Fruit fly (Drosophila melanogaster): Measurements from ENCODE around the gene PolE1.
A peak's percentile ranks its signal among the peaks of the same experiment; 100 is the strongest.

The PolE1 gene

dm6 chr3R:23312796-23313195 is 35.1 kb upstream of the PolE1 start:
- TF ChIP-seq CG6808 (GFP tag; optimal IDR thresholded peaks at IDR 0.05) (no peak), CG32006 (GFP tag; optimal IDR thresholded peaks at IDR 0.05) (no peak), Hr38 (GFP tag; optimal IDR thresholded peaks at IDR 0.05) (no peak), Lpt (GFP tag; optimal IDR thresholded peaks at IDR 0.05) (no peak), CG6792 (GFP tag; optimal IDR thresholded peaks at IDR 0.05) (no peak), CG34406 (GFP tag; optimal IDR thresholded peaks at IDR 0.05) (no peak), dac (GFP tag; optimal IDR thresholded peaks at IDR 0.05) (no peak), Gug (GFP tag; IDR thresholded peaks at IDR 0.05) (no peak), Met (GFP tag; optimal IDR thresholded peaks at IDR 0.05) (no peak), CG4318 (GFP tag; optimal IDR thresholded peaks at IDR 0.05) (no peak), CG10669 (GFP tag; optimal IDR thresholded peaks at IDR 0.05) (no peak), cyc (GFP tag; optimal IDR thresholded peaks at IDR 0.05) (no peak), esn (GFP tag; optimal IDR thresholded peaks at IDR 0.05) (no peak), fd59A (GFP tag; optimal IDR thresholded peaks at IDR 0.05) (no peak), CG15336 (GFP tag; IDR thresholded peaks at IDR 0.05) (no peak)

- TF ChIP-seq ss (GFP tag; optimal IDR thresholded peaks at IDR 0.05) (peak; percentile 69 to 82), Eip78C (GFP tag) (peak; percentile 84), lz (GFP tag; optimal IDR thresholded peaks at IDR 0.05) (no peak), Ets96B (tag; optimal IDR thresholded peaks at IDR 0.05) (peak; percentile 54), CG15336 (GFP tag; IDR thresholded peaks at IDR 0.05) (peak; percentile 56; the same call in 1 of the 2 replicates), esn (GFP tag; optimal IDR thresholded peaks at IDR 0.05) (peak; percentile 2), Met (GFP tag; optimal IDR thresholded peaks at IDR 0.05) (peak; percentile 8), CG34406 (GFP tag; optimal IDR thresholded peaks at IDR 0.05) (peak; percentile 23), Hr39 (GFP tag; optimal IDR thresholded peaks at IDR 0.05) (no peak), salr (GFP tag; optimal IDR thresholded peaks at IDR 0.05) (peak; percentile 13 to 30), acj6 (GFP tag; optimal IDR thresholded peaks at IDR 0.05) (peak; percentile 23), eg (GFP tag; IDR thresholded peaks at IDR 0.05) (peak; percentile 87), fkh (GFP tag; optimal IDR thresholded peaks at IDR 0.05) (peak; percentile 89), CG10669 (GFP tag; optimal IDR thresholded peaks at IDR 0.05) (peak; percentile 56), Sox102F (GFP tag; optimal IDR thresholded peaks at IDR 0.05) (peak; percentile 34), OdsH (GFP tag; optimal IDR thresholded peaks at IDR 0.05) (peak; percentile 19), CG3919 (GFP tag; optimal IDR thresholded peaks at IDR 0.05) (peak; percentile 76), CG3032 (tag; optimal IDR thresholded peaks at IDR 0.05) (peak; percentile 38), Ets21C (GFP tag; optimal IDR thresholded peaks at IDR 0.05) (no peak), Sox15 (GFP tag; optimal IDR thresholded peaks at IDR 0.05) (no peak), achi (GFP tag; optimal IDR thresholded peaks at IDR 0.05) (peak; percentile 25), fd85E (GFP tag; optimal IDR thresholded peaks at IDR 0.05) (peak; percentile 19), CG6854 (GFP tag; optimal IDR thresholded peaks at IDR 0.05) (peak; percentile 72), fd59A (GFP tag; optimal IDR thresholded peaks at IDR 0.05) (peak; percentile 18), svp (GFP tag) (no peak), CG10631 (GFP tag; optimal IDR thresholded peaks at IDR 0.05) (no peak), CG6808 (GFP tag; optimal IDR thresholded peaks at IDR 0.05) (peak; percentile 59), pdm3 (GFP tag; optimal IDR thresholded peaks at IDR 0.05) (peak; percentile 24), Lpt (GFP tag; optimal IDR thresholded peaks at IDR 0.05) (peak; percentile 38), dsx (GFP tag; optimal IDR thresholded peaks at IDR 0.05; ENCODE audit: poor library complexity, severe bottlenecking) (peak; percentile 48), CG32006 (GFP tag; optimal IDR thresholded peaks at IDR 0.05) (no peak), CG4318 (GFP tag; optimal IDR thresholded peaks at IDR 0.05) (no peak), CG6792 (GFP tag; optimal IDR thresholded peaks at IDR 0.05) (peak; percentile 47), Eip75B (GFP tag; optimal IDR thresholded peaks at IDR 0.05) (peak; percentile 13), Hr4 (GFP tag; optimal IDR thresholded peaks at IDR 0.05) (no peak), CG8119 (GFP tag; IDR thresholded peaks at IDR 0.05) (peak; percentile 69), CG6276 (GFP tag; optimal IDR thresholded peaks at IDR 0.05) (peak; percentile 65), net (GFP tag; optimal IDR thresholded peaks at IDR 0.05) (peak; percentile 69), CG8632 (GFP tag; optimal IDR thresholded peaks at IDR 0.05) (peak; percentile 42), CG9139 (GFP tag; optimal IDR thresholded peaks at IDR 0.05) (peak; percentile 72), CG11294 (GFP tag; IDR thresholded peaks at IDR 0.05) (no peak), Hr38 (GFP tag; optimal IDR thresholded peaks at IDR 0.05) (no peak), vri (GFP tag; optimal IDR thresholded peaks at IDR 0.05) (peak; percentile 9), CG16779 (tag; optimal IDR thresholded peaks at IDR 0.05) (peak; percentile 69), Eip93F (GFP tag; optimal IDR thresholded peaks at IDR 0.05) (no peak), CG7368 (GFP tag; optimal IDR thresholded peaks at IDR 0.05) (peak; percentile 54)
These were observed 33.6 kb upstream of the PolE1 start for dm6 chr3R:23314332-23314731.

All from whole organism, prepupa.